Worm (Caenorhabditis elegans) whole organism, midembryonic: ENCODE results near the gene elo-6.

Experiments used
- T22C8.4 ChIP-seq: fragments of 200-800 bp; sonication (Bioruptor generic); IDR thresholded peaks from 2 replicates; pipeline ENCODE4 v1.3.6; 2022; ENCODE audit warnings: missing genetic modification characterization, missing compliant biosample characterization
- flt-1 ChIP-seq: fragments of 200-800 bp; sonication (Bioruptor generic); IDR thresholded peaks from 2 replicates; pipeline ENCODE4 v1.3.6; 2022; ENCODE audit warnings: missing genetic modification characterization, missing compliant biosample characterization
- ref-1 ChIP-seq: fragments of 200-800 bp; sonication (Bioruptor generic); conservative IDR thresholded peaks from 2 replicates; pipeline ENCODE4 v1.3.6; 2022; ENCODE audit warnings: missing genetic modification reagents, missing genetic modification characterization, missing compliant biosample characterization
- tab-1 ChIP-seq: fragments of 200-800 bp; sonication (Bioruptor generic); IDR thresholded peaks from 2 replicates; pipeline ENCODE4 v1.3.6; 2022; ENCODE audit warnings: missing genetic modification characterization, missing compliant biosample characterization
- ztf-29 ChIP-seq: fragments of 200-800 bp; sonication (Bioruptor generic); IDR thresholded peaks from 2 replicates; pipeline ENCODE4 v1.3.6; 2022; ENCODE audit warnings: missing genetic modification reagents, missing genetic modification characterization, missing compliant biosample characterization

ce11 chrIV:5394687-5395086 lies 6.3 kb upstream of the elo-6 start, which contains the start of the genes perm-3 and swsn-6:
- TF ChIP-seq T22C8.4 (GFP tag; lab: Robert Waterston, UW), result peak; percentile 85; the same call in 1 of the 2 replicates
- TF ChIP-seq tab-1 (GFP tag; lab: Robert Waterston, UW), result no peak
- no peak for TF ChIP-seq ref-1 (GFP tag; lab: Robert Waterston, UW)
- TF ChIP-seq ztf-29 (GFP tag; lab: Robert Waterston, UW), result no peak
- TF ChIP-seq flt-1, result peak; percentile 66; the same call in 1 of the 2 replicates
